Worm (Caenorhabditis elegans) whole organism, young adult: ENCODE results near the gene stt-3.

Experiments
- B0019.2 ChIP-seq: fragments of 200-800 bp; sonication (Bioruptor generic); conservative IDR thresholded peaks from 2 replicates; pipeline ENCODE4 v1.3.6; 2022; ENCODE audit warnings: missing genetic modification reagents, missing genetic modification characterization, missing compliant biosample characterization
- F49E8.2 ChIP-seq: sonication (generic microtip); optimal IDR thresholded peaks from 3 replicates; lab custom pipeline; 2017; ENCODE audit warnings: missing genetic modification characterization, mild to moderate bottlenecking, missing compliant biosample characterization, antibody characterized with exemption, moderate library complexity; ENCODE audit not compliant: insufficient read depth
- K11D2.4 ChIP-seq: fragments of 200-800 bp; sonication (Bioruptor generic); IDR thresholded peaks from 2 replicates; pipeline ENCODE4 v1.3.6; 2022; ENCODE audit warnings: missing genetic modification reagents, missing genetic modification characterization, missing compliant biosample characterization
- Y56A3A.18 ChIP-seq: fragments of 200-800 bp; sonication (Bioruptor generic); IDR thresholded peaks from 2 replicates; pipeline ENCODE4 v1.3.6; 2022; ENCODE audit warnings: missing genetic modification reagents, missing genetic modification characterization, missing compliant biosample characterization
- aptf-3 ChIP-seq: fragments of 200-800 bp; sonication (Bioruptor generic); IDR thresholded peaks from 2 replicates; pipeline ENCODE4 v1.3.6; 2022; ENCODE audit warnings: missing genetic modification characterization, missing compliant biosample characterization
- attf-6 ChIP-seq: fragments of 200-800 bp; sonication (Bioruptor generic); IDR thresholded peaks from 2 replicates; pipeline ENCODE4 v1.3.6; 2022; ENCODE audit warnings: missing genetic modification reagents, missing genetic modification characterization, missing compliant biosample characterization
- ceh-100 ChIP-seq: fragments of 200-800 bp; sonication (Bioruptor generic); IDR thresholded peaks from 2 replicates; pipeline ENCODE4 v1.3.6; 2022; ENCODE audit warnings: missing genetic modification reagents, missing genetic modification characterization, missing compliant biosample characterization
- ceh-40 ChIP-seq: fragments of 200-800 bp; sonication (Bioruptor generic); IDR thresholded peaks from 2 replicates; pipeline ENCODE4 v1.3.6; 2022; ENCODE audit warnings: missing genetic modification characterization, missing compliant biosample characterization
- ceh-79 ChIP-seq: sonication (generic microtip); optimal IDR thresholded peaks from 2 replicates; lab custom pipeline; 2017; ENCODE audit warnings: mild to moderate bottlenecking, missing genetic modification characterization, missing compliant biosample characterization
- ceh-91 ChIP-seq: fragments of 200-800 bp; sonication (Bioruptor generic); IDR thresholded peaks from 2 replicates; pipeline ENCODE4 v1.3.6; 2022; ENCODE audit warnings: missing genetic modification reagents, missing genetic modification characterization, missing compliant biosample characterization
- chd-7 ChIP-seq: sonication (generic microtip); optimal IDR thresholded peaks from 2 replicates; lab custom pipeline; 2016; ENCODE audit warnings: mild to moderate bottlenecking, missing genetic modification characterization, moderate library complexity, missing compliant biosample characterization
- die-1 ChIP-seq: sonication (generic microtip); optimal IDR thresholded peaks from 2 replicates; lab custom pipeline; 2016; ENCODE audit warnings: missing genotype, mild to moderate bottlenecking, missing genetic modification characterization, missing compliant biosample characterization
- fkh-3 ChIP-seq: sonication (generic microtip); optimal IDR thresholded peaks from 2 replicates; lab custom pipeline; 2016; ENCODE audit warnings: mild to moderate bottlenecking, missing genetic modification characterization, missing compliant biosample characterization
- hlh-26 ChIP-seq: fragments of 200-800 bp; sonication (Bioruptor generic); conservative IDR thresholded peaks from 2 replicates; pipeline ENCODE4 v1.3.6; 2022; ENCODE audit warnings: missing genetic modification reagents, missing genetic modification characterization, missing compliant biosample characterization
- let-526 ChIP-seq: fragments of 200-800 bp; sonication (Bioruptor generic); IDR thresholded peaks from 2 replicates; pipeline ENCODE4 v1.3.6; 2022; ENCODE audit warnings: missing genetic modification reagents, missing genetic modification characterization, missing compliant biosample characterization
- let-607 ChIP-seq, 2 experiments: fragments of 200-800 bp in 1 of 2; sonication (Bioruptor generic) in 1 of 2; sonication (generic microtip) in 1 of 2; optimal IDR thresholded peaks; 2 replicates each; lab custom pipeline; 2016 to 2018; ENCODE audit warnings: mild to moderate bottlenecking in 2 of 2, missing compliant biosample characterization in 2 of 2, missing genetic modification characterization in 2 of 2, moderate library complexity in 2 of 2, missing genotype in 1 of 2
- lin-35 ChIP-seq, 3 experiments: fragments of 150-350 bp in 2 of 3; sonication (generic microtip) in 1 of 3; optimal IDR thresholded peaks; 2 replicates each; lab custom pipeline; 2014 to 2018; ENCODE audit warnings: missing biosample characterization in 3 of 3, missing genetic modification characterization in 3 of 3, missing genetic modification reagents in 3 of 3
- lin-54 ChIP-seq: fragments of 200-800 bp; sonication (Bioruptor generic); optimal IDR thresholded peaks from 2 replicates; lab custom pipeline; 2018; ENCODE audit warnings: mild to moderate bottlenecking, missing genetic modification characterization, missing compliant biosample characterization
- lsy-27 ChIP-seq: sonication (generic microtip); optimal IDR thresholded peaks from 2 replicates; lab custom pipeline; 2017; ENCODE audit warnings: missing genetic modification characterization, mild to moderate bottlenecking, missing compliant biosample characterization, antibody characterized with exemption, missing genotype, borderline replicate concordance; ENCODE audit not compliant: insufficient read depth
- madf-3 ChIP-seq: fragments of 200-800 bp; sonication (Bioruptor generic); IDR thresholded peaks from 2 replicates; pipeline ENCODE4 v1.3.6; 2022; ENCODE audit warnings: missing genetic modification reagents, missing genetic modification characterization, missing compliant biosample characterization
- mcd-1 ChIP-seq: fragments of 200-800 bp; sonication (Bioruptor generic); IDR thresholded peaks from 2 replicates; pipeline ENCODE4 v1.3.6; 2022; ENCODE audit warnings: missing genetic modification reagents, missing genetic modification characterization, missing compliant biosample characterization
- nhr-120 ChIP-seq: fragments of 200-800 bp; sonication (Bioruptor generic); IDR thresholded peaks from 2 replicates; pipeline ENCODE4 v1.3.6; 2022; ENCODE audit warnings: missing genetic modification characterization, missing compliant biosample characterization
- nhr-80 ChIP-seq: sonication (generic microtip); optimal IDR thresholded peaks from 2 replicates; lab custom pipeline; 2016; ENCODE audit warnings: missing genetic modification characterization, missing compliant biosample characterization
- rcor-1 ChIP-seq: fragments of 200-800 bp; sonication (Bioruptor generic); IDR thresholded peaks from 2 replicates; pipeline ENCODE4 v1.3.6; 2022; ENCODE audit warnings: missing genetic modification reagents, missing genetic modification characterization, missing compliant biosample characterization
- rpc-1 ChIP-seq, 2 experiments: fragments of 150-350 bp in 1 of 2; sonication (generic microtip) in 1 of 2; optimal IDR thresholded peaks; 2 replicates each; lab custom pipeline; 2014 to 2018; ENCODE audit warnings: missing biosample characterization in 1 of 2, missing genetic modification characterization in 1 of 2, missing genetic modification reagents in 1 of 2, missing genotype in 1 of 2
- sea-2 ChIP-seq: fragments of 200-800 bp; sonication (Bioruptor generic); IDR thresholded peaks from 2 replicates; pipeline ENCODE4 v1.3.6; 2022; ENCODE audit warnings: missing genetic modification characterization, missing compliant biosample characterization
- snpc-1.3 ChIP-seq: sonication (generic microtip); optimal IDR thresholded peaks from 2 replicates; lab custom pipeline; 2017; ENCODE audit warnings: missing genetic modification characterization, mild to moderate bottlenecking, missing compliant biosample characterization, antibody characterized with exemption, moderate library complexity, missing genotype, missing genetic modification reagents; ENCODE audit not compliant: insufficient read depth
- snpc-4 ChIP-seq, 5 experiments: fragments of 150-350 bp in 1 of 5; sonication (generic microtip) in 4 of 5; optimal IDR thresholded peaks; 2 replicates each; lab custom pipeline; 2014 to 2018; ENCODE audit warnings: missing genetic modification characterization in 5 of 5, missing biosample characterization in 3 of 5, antibody characterized with exemption in 2 of 5, mild to moderate bottlenecking in 2 of 5, missing compliant biosample characterization in 2 of 5, missing genotype in 2 of 5, moderate library complexity in 2 of 5, missing genetic modification reagents in 1 of 5
- sptf-2 ChIP-seq: fragments of 200-800 bp; sonication (Bioruptor generic); optimal IDR thresholded peaks from 2 replicates; lab custom pipeline; 2018; ENCODE audit warnings: mild to moderate bottlenecking, missing genetic modification characterization, missing compliant biosample characterization
- tbx-9 ChIP-seq: sonication (generic microtip); optimal IDR thresholded peaks from 2 replicates; lab custom pipeline; 2016; ENCODE audit warnings: borderline replicate concordance, missing genetic modification characterization, inconsistent platforms, missing compliant biosample characterization
- xnd-1 ChIP-seq: sonication (generic microtip); optimal IDR thresholded peaks from 2 replicates; lab custom pipeline; 2016; ENCODE audit warnings: missing genotype, missing genetic modification reagents, missing genetic modification characterization, missing compliant biosample characterization
- zfh-2 ChIP-seq: fragments of 200-800 bp; sonication (Bioruptor generic); conservative IDR thresholded peaks from 2 replicates; pipeline ENCODE4 v1.3.6; 2022; ENCODE audit warnings: missing genetic modification reagents, missing genetic modification characterization, missing compliant biosample characterization
- ztf-22 ChIP-seq: fragments of 200-800 bp; sonication (Bioruptor generic); optimal IDR thresholded peaks from 2 replicates; lab custom pipeline; 2018; ENCODE audit warnings: mild to moderate bottlenecking, missing genetic modification characterization, moderate library complexity, missing compliant biosample characterization
- ztf-3 ChIP-seq: fragments of 200-800 bp; sonication (Bioruptor generic); optimal IDR thresholded peaks from 2 replicates; lab custom pipeline; 2018; ENCODE audit warnings: mild to moderate bottlenecking, missing genetic modification characterization, missing compliant biosample characterization

The stt-3 gene

DNA sequence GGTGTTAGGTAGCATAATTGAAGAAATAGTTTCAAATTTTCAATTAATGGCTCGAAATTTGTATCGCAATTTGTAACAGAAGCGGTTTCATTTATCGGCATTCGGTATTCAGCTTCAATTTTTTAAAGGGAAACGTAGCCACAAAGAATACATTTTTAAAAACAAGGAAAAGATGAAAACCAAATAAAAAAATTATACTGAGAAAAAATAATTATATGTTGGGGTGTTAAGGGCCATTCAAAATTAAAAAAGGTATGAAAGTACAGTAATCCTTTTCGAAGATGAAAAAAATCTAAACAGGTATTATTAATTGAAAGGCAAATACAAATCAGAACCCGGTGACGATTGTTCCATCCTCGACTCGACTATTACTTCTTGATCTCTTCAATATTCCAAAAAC is 9.8 kb downstream of the stt-3 start, which contains the start of gene srg-1 (continued):
- no peak for TF ChIP-seq sea-2
- no peak for TF ChIP-seq rpc-1 (optimal IDR thresholded peaks at IDR 0.05; lab: Kevin White, UChicago)
- TF ChIP-seq rpc-1 (tag; optimal IDR thresholded peaks at IDR 0.05; lab: Kevin White, UChicago): no peak

DNA sequence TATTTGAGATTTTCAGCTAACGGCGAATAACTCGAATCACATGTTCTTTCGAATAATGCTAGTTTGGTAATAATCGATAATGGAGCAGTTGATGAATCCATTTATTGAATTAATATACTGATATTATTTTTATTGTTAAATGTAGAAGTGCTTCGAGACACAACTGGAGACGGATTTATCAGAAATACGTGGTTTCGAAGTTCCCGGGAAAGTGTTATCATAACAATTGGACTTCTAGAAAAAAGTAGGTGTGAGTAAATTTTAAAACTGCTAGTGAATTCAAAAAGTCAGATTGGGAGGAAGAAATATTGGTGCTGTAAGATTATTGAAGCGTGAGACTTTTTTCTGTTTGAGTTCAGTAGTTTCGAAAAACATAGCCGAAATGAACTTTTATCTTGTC is 11.7 kb downstream of the stt-3 start, which contains the start of gene srg-2:
Gene srg-2 (minus strand): TSS at position 101 of the 400 bp plus-strand sequence.
- no peak for TF ChIP-seq chd-7 (tag; lab: Kevin White, UChicago)

DNA sequence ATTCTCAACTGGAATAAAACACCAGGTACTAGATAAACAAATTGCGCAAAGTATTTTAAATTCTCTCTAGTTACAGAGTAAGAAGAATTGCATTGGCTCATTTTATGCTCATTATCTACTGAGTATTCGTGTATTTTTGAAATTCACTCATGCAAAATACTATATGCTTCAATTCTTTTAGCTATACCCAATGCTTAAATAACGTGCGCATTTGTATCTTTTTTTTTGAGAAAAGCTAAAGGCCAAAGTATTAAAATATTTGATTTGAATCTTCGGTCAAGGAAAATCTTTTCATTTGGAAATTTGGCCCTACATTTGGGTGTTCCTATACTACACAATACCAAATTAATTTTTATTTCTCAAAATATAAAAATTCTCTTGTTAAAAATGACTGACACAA is 13.5 kb downstream of the stt-3 start, which contains the start of gene srg-4:
Gene srg-4 (minus strand): TSS at position 101 of the 400 bp plus-strand sequence.
- TF ChIP-seq hlh-26 (GFP tag; lab: Robert Waterston, UW): no peak
- no peak for TF ChIP-seq nhr-80 (tag; lab: Kevin White, UChicago)
- TF ChIP-seq snpc-4 (GFP tag; optimal IDR thresholded peaks at IDR 0.05; lab: Kevin White, UChicago): no peak
- TF ChIP-seq snpc-4 (tag; optimal IDR thresholded peaks at IDR 0.05; lab: Kevin White, UChicago): no peak
- TF ChIP-seq rcor-1 (GFP tag; lab: Robert Waterston, UW): no peak
- TF ChIP-seq attf-6 (GFP tag; lab: Robert Waterston, UW): no peak
- TF ChIP-seq ceh-100 (GFP tag; lab: Robert Waterston, UW): no peak
- no peak for TF ChIP-seq nhr-120 (GFP tag; lab: Robert Waterston, UW)
- TF ChIP-seq zfh-2 (GFP tag; lab: Robert Waterston, UW): no peak
- no peak for TF ChIP-seq madf-3 (GFP tag; lab: Robert Waterston, UW)
- no peak for TF ChIP-seq die-1 (tag; lab: Kevin White, UChicago)
- TF ChIP-seq ztf-22 (GFP tag; lab: Kevin White, UChicago): no peak
- TF ChIP-seq B0019.2: no peak
- no peak for TF ChIP-seq ceh-91 (GFP tag; lab: Robert Waterston, UW)
- no peak for TF ChIP-seq ztf-3
- no peak for TF ChIP-seq snpc-1.3
- no peak for TF ChIP-seq ceh-40 (GFP tag; lab: Robert Waterston, UW)
- no peak for TF ChIP-seq let-526 (GFP tag; lab: Robert Waterston, UW)
- TF ChIP-seq aptf-3 (GFP tag; lab: Robert Waterston, UW): no peak

DNA sequence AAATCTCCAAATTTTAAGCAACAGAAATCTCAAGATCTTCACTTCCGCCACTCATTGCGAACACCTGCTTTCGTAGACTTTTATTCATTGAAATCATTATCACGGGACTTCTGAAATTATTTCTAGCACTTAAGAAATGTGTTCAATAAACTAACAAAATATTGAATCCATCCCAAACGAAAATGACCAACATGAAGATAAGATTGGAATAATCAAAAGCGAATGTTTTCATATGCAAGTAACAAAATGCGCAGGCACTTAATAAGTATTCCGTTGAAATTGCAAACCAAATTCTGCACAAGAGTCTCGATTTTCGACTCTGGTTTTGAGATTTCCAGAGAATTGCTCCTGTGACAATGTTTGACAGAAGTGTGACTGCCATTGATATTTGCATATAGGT is 16.0 kb downstream of the stt-3 start, which contains the start of gene srg-5:
Gene srg-5 (minus strand): TSS at position 101 of the 400 bp plus-strand sequence.
- TF ChIP-seq lsy-27 (no peak), lin-35 (GFP tag; optimal IDR thresholded peaks at IDR 0.05; lab: Kevin White, UChicago) (no peak), fkh-3 (tag; lab: Kevin White, UChicago) (no peak), mcd-1 (GFP tag; lab: Robert Waterston, UW) (no peak), ceh-40 (GFP tag; lab: Robert Waterston, UW) (no peak), let-607 (tag; optimal IDR thresholded peaks at IDR 0.05; lab: Kevin White, UChicago) (no peak), K11D2.4 (no peak), nhr-80 (tag; lab: Kevin White, UChicago) (no peak), lin-54 (no peak), F49E8.2 (tag; lab: Kevin White, UChicago) (no peak), rcor-1 (GFP tag; lab: Robert Waterston, UW) (no peak), ztf-22 (GFP tag; lab: Kevin White, UChicago) (no peak), aptf-3 (GFP tag; lab: Robert Waterston, UW) (no peak), sptf-2 (GFP tag; lab: Kevin White, UChicago) (no peak), xnd-1 (tag; lab: Kevin White, UChicago) (no peak), tbx-9 (tag; lab: Kevin White, UChicago) (no peak), Y56A3A.18 (GFP tag; lab: Robert Waterston, UW) (no peak), madf-3 (GFP tag; lab: Robert Waterston, UW) (no peak), ceh-79 (no peak)
- TF ChIP-seq, all 124 proteins: peak for 0
